Worm (Caenorhabditis elegans): ENCODE measurements around the gene H03G16.5.

The H03G16.5 gene

DNA sequence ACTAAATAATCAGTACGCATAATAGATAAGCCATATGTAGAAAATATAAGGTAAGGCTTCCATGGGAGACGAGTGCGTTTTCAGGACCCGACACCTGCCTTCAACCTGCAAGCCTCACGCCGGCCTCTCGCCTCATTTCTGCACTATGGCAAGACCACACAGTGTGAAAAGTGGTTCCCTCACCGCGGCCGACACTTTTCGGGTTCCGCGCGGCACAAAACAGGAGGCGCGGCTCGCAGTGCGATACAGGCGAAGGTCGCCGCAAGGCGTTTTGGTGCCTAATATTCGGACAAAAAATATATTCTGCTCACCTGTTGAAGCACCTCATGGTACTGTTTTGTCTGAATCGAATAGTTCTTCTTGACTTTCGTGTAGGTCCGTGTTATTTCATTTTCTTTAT lies 13.5 kb upstream of the H03G16.5 start:
- TF ChIP-seq odd-2 (tag; optimal IDR thresholded peaks at IDR 0.05) = no peak
- TF ChIP-seq gmeb-2 (tag; optimal IDR thresholded peaks at IDR 0.05) = no peak
- TF ChIP-seq nhr-11 (tag; optimal IDR thresholded peaks at IDR 0.05) = no peak
- TF ChIP-seq tbx-2 (tag; optimal IDR thresholded peaks at IDR 0.05) = no peak
- no peak for TF ChIP-seq ceh-22 (tag; optimal IDR thresholded peaks at IDR 0.05)
- no peak for TF ChIP-seq hlh-30 (tag; optimal IDR thresholded peaks at IDR 0.05; ENCODE audit: insufficient read depth)
- TF ChIP-seq nhr-232 (tag; optimal IDR thresholded peaks at IDR 0.05) = no peak

DNA sequence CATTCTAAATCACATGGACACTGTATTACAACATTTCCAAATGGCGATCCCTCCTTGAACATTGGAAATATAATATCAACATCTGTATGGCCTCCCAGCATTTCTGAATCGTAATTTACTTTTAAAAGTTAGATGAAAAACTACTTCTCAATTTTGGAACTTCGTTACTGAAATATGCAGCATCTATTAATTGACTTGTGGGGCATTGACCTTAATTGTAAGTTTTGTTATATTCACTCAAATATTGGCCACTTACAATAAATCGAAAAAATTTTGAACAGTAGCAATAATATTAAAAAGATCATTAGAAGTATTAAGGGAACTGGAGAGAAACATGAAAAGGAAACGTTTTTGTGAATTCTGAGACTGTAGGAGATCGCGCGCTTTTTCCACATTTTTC lies 12.6 kb upstream of the H03G16.5 start, which contains the start of gene mam-6:
TSS of gene mam-6 (minus strand) at position 101 of the 400 bp plus-strand sequence.
- TF ChIP-seq nfya-1 (tag; optimal IDR thresholded peaks at IDR 0.05) (no peak), hlh-6 (tag; optimal IDR thresholded peaks at IDR 0.05) (no peak), unc-3 (GFP tag; conservative IDR thresholded peaks at IDR 0.05) (no peak), unc-3 (tag; optimal IDR thresholded peaks at IDR 0.05) (no peak), syd-9 (tag; optimal IDR thresholded peaks at IDR 0.05) (no peak), ztf-16 (tag; optimal IDR thresholded peaks at IDR 0.05) (no peak), eyg-1 (tag; optimal IDR thresholded peaks at IDR 0.05) (no peak), rnt-1 (tag; optimal IDR thresholded peaks at IDR 0.05) (no peak), ceh-14 (tag; optimal IDR thresholded peaks at IDR 0.05) (no peak), tbx-7 (tag; optimal IDR thresholded peaks at IDR 0.05) (no peak), ceh-2 (tag; optimal IDR thresholded peaks at IDR 0.05) (no peak), unc-55 (GFP tag; optimal IDR thresholded peaks at IDR 0.05) (no peak), fkh-6 (tag; optimal IDR thresholded peaks at IDR 0.05) (no peak), elt-2 (tag; optimal IDR thresholded peaks at IDR 0.05) (no peak), ceh-9 (tag; optimal IDR thresholded peaks at IDR 0.05) (no peak), npax-4 (tag; optimal IDR thresholded peaks at IDR 0.05) (no peak), lin-11 (tag; optimal IDR thresholded peaks at IDR 0.05) (no peak), ceh-34 (tag; optimal IDR thresholded peaks at IDR 0.05) (no peak), lim-6 (tag; optimal IDR thresholded peaks at IDR 0.05) (no peak), K09A11.1 (tag; optimal IDR thresholded peaks at IDR 0.05; ENCODE audit: insufficient read depth) (no peak), fkh-10 (GFP tag; optimal IDR thresholded peaks at IDR 0.05) (no peak)

DNA sequence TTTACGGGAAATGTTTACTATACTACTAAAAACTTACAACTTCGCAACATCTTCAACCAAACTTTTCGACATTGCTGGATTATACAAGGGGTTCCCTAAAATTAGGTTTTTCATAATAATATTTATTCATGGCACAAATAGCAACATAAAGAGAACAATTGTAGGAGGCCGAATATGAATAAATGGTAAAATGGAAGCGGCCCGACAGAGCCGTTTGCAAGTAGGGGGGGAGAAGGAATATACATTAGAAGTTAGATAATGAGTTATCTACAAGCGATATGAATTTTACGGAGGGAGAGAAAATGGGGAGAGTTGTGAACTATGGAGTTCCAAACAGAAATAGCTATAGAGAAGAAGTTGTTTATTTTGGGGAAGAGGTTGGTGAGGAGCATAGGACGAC lies 3.7 kb upstream of the H03G16.5 start, which contains the start of gene fbxa-96:
TSS of gene fbxa-96 (minus strand) at position 101 of the 400 bp plus-strand sequence.
- no peak for TF ChIP-seq pros-1 (tag; optimal IDR thresholded peaks at IDR 0.05)
- TF ChIP-seq ceh-31 (tag; optimal IDR thresholded peaks at IDR 0.05) = no peak

DNA sequence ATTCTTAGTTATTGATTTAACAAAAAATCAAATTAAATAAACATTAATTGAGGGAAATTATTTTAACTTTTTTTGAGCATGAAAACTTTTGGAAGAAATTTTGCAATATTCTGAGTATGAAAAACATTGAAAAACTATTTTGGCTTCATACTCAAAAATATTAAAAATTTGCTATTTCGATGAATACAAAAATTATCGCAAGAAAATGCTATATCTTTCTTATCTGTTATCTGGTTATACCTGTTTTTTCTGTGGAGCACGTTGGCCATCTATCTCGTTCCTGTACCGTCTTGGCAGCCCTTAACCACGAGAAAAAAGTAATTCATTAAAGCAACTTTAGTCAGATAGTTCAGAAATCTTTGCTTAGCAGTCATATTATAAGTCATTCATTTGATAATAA lies 1.3 kb upstream of the H03G16.5 start:
- TF ChIP-seq pag-3 (tag; optimal IDR thresholded peaks at IDR 0.05; ENCODE audit: borderline replicate concordance) = no peak
- TF ChIP-seq nfya-1 (tag; optimal IDR thresholded peaks at IDR 0.05) = no peak
- no peak for TF ChIP-seq sdc-2 (tag; optimal IDR thresholded peaks at IDR 0.05)
- no peak for TF ChIP-seq tbx-7 (tag; optimal IDR thresholded peaks at IDR 0.05)
- TF ChIP-seq madf-2 (tag; optimal IDR thresholded peaks at IDR 0.05) = no peak
- no peak for TF ChIP-seq unc-42 (tag; optimal IDR thresholded peaks at IDR 0.05)
- TF ChIP-seq hlh-6 (tag; optimal IDR thresholded peaks at IDR 0.05) = no peak
- TF ChIP-seq lim-6 (tag; optimal IDR thresholded peaks at IDR 0.05) = no peak
- TF ChIP-seq hlh-30 (tag; optimal IDR thresholded peaks at IDR 0.05; ENCODE audit: insufficient read depth) = no peak
- no peak for TF ChIP-seq T23F11.4 (GFP tag; optimal IDR thresholded peaks at IDR 0.05)
- no peak for TF ChIP-seq fax-1 (tag; optimal IDR thresholded peaks at IDR 0.05)
- TF ChIP-seq dve-1 (tag; optimal IDR thresholded peaks at IDR 0.05) = no peak

All from whole organism, late embryonic.